Fruit fly (Drosophila melanogaster): Measurements from ENCODE around the gene hzg.

Gene hzg

DNA sequence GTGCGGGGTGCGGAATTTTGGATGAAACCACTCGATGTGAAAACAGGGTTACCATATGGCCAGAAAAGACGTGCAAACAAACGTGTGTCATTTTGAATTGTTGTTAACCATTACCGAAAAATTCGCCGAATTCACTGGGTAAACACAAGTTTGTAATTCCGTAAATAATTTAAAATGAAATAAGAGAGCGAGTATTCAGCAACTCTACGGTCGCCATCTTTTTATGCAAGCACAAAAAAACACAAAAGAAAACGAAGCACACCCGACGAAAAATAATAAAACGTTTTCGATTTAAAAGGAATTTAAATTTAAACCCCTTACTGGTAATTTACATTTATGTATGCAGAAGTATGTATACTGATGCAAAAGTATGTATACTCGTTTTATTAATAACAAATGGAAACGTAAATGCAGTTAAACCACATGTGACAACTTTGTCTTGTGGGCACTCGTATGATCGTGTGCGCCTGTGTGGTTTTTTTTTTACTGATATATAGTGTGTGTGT, 41.3 kb upstream of the hzg start (continued):
- peak in 1 of 2 experiments; percentile 94 for TF ChIP-seq eve (GFP tag; optimal IDR thresholded peaks at IDR 0.05)
- peak in 2 of 3 experiments; percentile 13 to 89 for TF ChIP-seq lola (GFP tag; optimal IDR thresholded peaks at IDR 0.05)
- peak; percentile 88 for TF ChIP-seq vfl (GFP tag; optimal IDR thresholded peaks at IDR 0.05)
- peak; percentile 89 for TF ChIP-seq ind (GFP tag; optimal IDR thresholded peaks at IDR 0.05)
- TF ChIP-seq CG3847 (GFP tag; IDR thresholded peaks at IDR 0.05): peak; percentile 88
- TF ChIP-seq CG17186 (GFP tag; optimal IDR thresholded peaks at IDR 0.05): peak; percentile 68
- peak; percentile 32; the same call in 1 of the 2 replicates for TF ChIP-seq Dref (GFP tag; IDR thresholded peaks at IDR 0.05)
- TF ChIP-seq Nf-YA (GFP tag; IDR thresholded peaks at IDR 0.05): peak; percentile 74; the same call in 1 of the 2 replicates
- peak; percentile 92 for TF ChIP-seq Ssrp (tag; optimal IDR thresholded peaks at IDR 0.05)
- TF ChIP-seq CG14441 (GFP tag; IDR thresholded peaks at IDR 0.05): peak; percentile 90
- TF ChIP-seq bab2 (GFP tag; optimal IDR thresholded peaks at IDR 0.05): peak; percentile 84
- no peak for TF ChIP-seq pita (GFP tag; optimal IDR thresholded peaks at IDR 0.05)
- TF ChIP-seq Opbp (GFP tag; IDR thresholded peaks at IDR 0.05; ENCODE audit: partially characterized antibody): no peak
- peak in 1 of 2 experiments; percentile 20 for TF ChIP-seq insv (GFP tag; optimal IDR thresholded peaks at IDR 0.05)
- peak; percentile 47; the same call in 1 of the 3 replicates for TF ChIP-seq sr (GFP tag; IDR thresholded peaks at IDR 0.05)
- TF ChIP-seq HHEX (GFP tag; optimal IDR thresholded peaks at IDR 0.05): peak; percentile 92
- no peak for TF ChIP-seq Bgb (GFP tag; IDR thresholded peaks at IDR 0.05; ENCODE audit: partially characterized antibody)
- peak; percentile 90 for TF ChIP-seq cwo (GFP tag; optimal IDR thresholded peaks at IDR 0.05)
- peak; percentile 78 for TF ChIP-seq klu (GFP tag; IDR thresholded peaks at IDR 0.05)
- TF ChIP-seq esg (GFP tag; conservative IDR thresholded peaks at IDR 0.05): peak; percentile 83
- peak; percentile 78 for TF ChIP-seq MBD-R2 (GFP tag; IDR thresholded peaks at IDR 0.05)
- TF ChIP-seq grau (tag; optimal IDR thresholded peaks at IDR 0.05): peak; percentile 91
- no peak for TF ChIP-seq CG42726 (GFP tag; IDR thresholded peaks at IDR 0.05; ENCODE audit: partially characterized antibody)
- no peak for TF ChIP-seq Stat92E (GFP tag; optimal IDR thresholded peaks at IDR 0.05)
- peak; percentile 88 for TF ChIP-seq Mrtf (GFP tag; IDR thresholded peaks at IDR 0.05)
- TF ChIP-seq CG1602 (GFP tag; optimal IDR thresholded peaks at IDR 0.05): peak; percentile 87
- peak; percentile 79 for TF ChIP-seq CG9437 (GFP tag; optimal IDR thresholded peaks at IDR 0.05)
- TF ChIP-seq lmd (GFP tag; IDR thresholded peaks at IDR 0.05): peak; percentile 92
- TF ChIP-seq ERR (GFP tag; optimal IDR thresholded peaks at IDR 0.05): peak; percentile 83
- TF ChIP-seq kah (GFP tag; optimal IDR thresholded peaks at IDR 0.05): peak; percentile 81
- TF ChIP-seq dmrt11E (tag; optimal IDR thresholded peaks at IDR 0.05): peak; percentile 90
- no peak for TF ChIP-seq Hr39 (optimal IDR thresholded peaks at IDR 0.05)
- peak in 1 of 2 experiments; percentile 0 for TF ChIP-seq tll (GFP tag; optimal IDR thresholded peaks at IDR 0.05)
- peak; percentile 82 for TF ChIP-seq CG11456 (GFP tag; IDR thresholded peaks at IDR 0.05)
- peak; percentile 18 for TF ChIP-seq pzg (GFP tag; optimal IDR thresholded peaks at IDR 0.05)
- TF ChIP-seq scrt (GFP tag; optimal IDR thresholded peaks at IDR 0.05): peak; percentile 91
- TF ChIP-seq CG7271 (tag; optimal IDR thresholded peaks at IDR 0.05): peak; percentile 94
- peak; percentile 86 for TF ChIP-seq CG15011 (GFP tag; optimal IDR thresholded peaks at IDR 0.05)
- TF ChIP-seq CG1832 (GFP tag; optimal IDR thresholded peaks at IDR 0.05): no peak
- peak; percentile 96 for TF ChIP-seq seq (GFP tag; IDR thresholded peaks at IDR 0.05)
- TF ChIP-seq CG18476 (GFP tag; optimal IDR thresholded peaks at IDR 0.05): peak; percentile 93
- peak; percentile 86 for TF ChIP-seq H15 (GFP tag; IDR thresholded peaks at IDR 0.05)
- TF ChIP-seq CG8944 (GFP tag; optimal IDR thresholded peaks at IDR 0.05): peak; percentile 82
- no peak for TF ChIP-seq CG8478 (optimal IDR thresholded peaks at IDR 0.05)
- TF ChIP-seq BtbVII (GFP tag; optimal IDR thresholded peaks at IDR 0.05): peak; percentile 86
- TF ChIP-seq CG4854 (GFP tag; optimal IDR thresholded peaks at IDR 0.05): peak; percentile 79
- TF ChIP-seq sna (GFP tag; IDR thresholded peaks at IDR 0.05; ENCODE audit: partially characterized antibody): no peak
- TF ChIP-seq eyg (GFP tag; optimal IDR thresholded peaks at IDR 0.05): peak; percentile 88
- TF ChIP-seq Hr3 (GFP tag; optimal IDR thresholded peaks at IDR 0.05): peak; percentile 85
- peak; percentile 97 for TF ChIP-seq unpg (GFP tag; optimal IDR thresholded peaks at IDR 0.05)
